Worm (Caenorhabditis elegans) whole organism, L4/young adult: ENCODE measurements around the gene hex-5.

Source experiments
- W03F9.2 ChIP-seq: fragments of 150-350 bp; optimal IDR thresholded peaks from 2 replicates; lab custom pipeline; 2014; ENCODE audit warnings: missing biosample characterization, missing genetic modification characterization
- him-1 ChIP-seq: sonication (generic microtip); optimal IDR thresholded peaks from 2 replicates; lab custom pipeline; 2016; ENCODE audit warnings: missing genotype, missing genetic modification reagents, missing genetic modification characterization, missing compliant biosample characterization

DNA sequence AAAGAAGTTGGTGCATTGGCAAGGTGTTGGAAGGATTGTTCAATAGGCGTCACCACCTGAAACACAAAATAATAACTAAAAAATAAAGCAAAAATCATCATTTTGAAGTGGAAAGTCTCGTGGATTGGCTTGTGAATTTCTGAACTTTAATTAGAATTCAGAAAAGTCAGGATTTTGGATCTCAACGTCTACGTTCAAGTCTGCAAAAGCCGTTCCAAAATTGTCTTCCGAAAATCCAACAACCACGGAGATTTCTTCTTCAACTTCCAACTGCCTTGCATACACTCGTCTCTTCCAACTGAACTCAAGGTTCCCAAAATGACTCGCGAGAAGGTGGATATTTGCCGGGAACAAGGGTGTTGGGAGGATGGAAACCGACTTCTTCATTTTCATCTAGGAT is 39.3 kb downstream of the hex-5 start, which contains the start of gene C27C12.3:
- TF ChIP-seq him-1 (tag; lab: Kevin White, UChicago) (no peak), W03F9.2 (no peak)
